Fruit fly (Drosophila melanogaster): Measurements from ENCODE around the gene PDZ-GEF.
A peak's percentile ranks its signal among the peaks of the same experiment; 100 is the strongest.

Gene PDZ-GEF

dm6 chr2L:6280328-6280727 lies 43.2 kb upstream of the PDZ-GEF start (continued):
- TF ChIP-seq lov (optimal IDR thresholded peaks at IDR 0.05): no peak
- TF ChIP-seq lov (GFP tag; IDR thresholded peaks at IDR 0.05): no peak
- TF ChIP-seq CG4404 (GFP tag; IDR thresholded peaks at IDR 0.05): peak; percentile 58; the same call in 1 of the 2 replicates
- peak; percentile 73 for TF ChIP-seq Rfx (GFP tag; IDR thresholded peaks at IDR 0.05)
- TF ChIP-seq CG10321 (GFP tag; IDR thresholded peaks at IDR 0.05): no peak
- TF ChIP-seq CG6272 (GFP tag; IDR thresholded peaks at IDR 0.05): peak; percentile 39; the same call in 1 of the 2 replicates
- peak; percentile 4 for TF ChIP-seq Mad (GFP tag; optimal IDR thresholded peaks at IDR 0.05)
- TF ChIP-seq CG32767 (GFP tag; IDR thresholded peaks at IDR 0.05): peak; percentile 63; the same call in 1 of the 2 replicates
- TF ChIP-seq CG12942 (GFP tag; optimal IDR thresholded peaks at IDR 0.05): peak; percentile 39
- TF ChIP-seq CG12391 (tag; optimal IDR thresholded peaks at IDR 0.05): peak; percentile 67
- TF ChIP-seq CG6854 (GFP tag; optimal IDR thresholded peaks at IDR 0.05): peak; percentile 10
- peak; percentile 13 for TF ChIP-seq fd64A (GFP tag; optimal IDR thresholded peaks at IDR 0.05)
- TF ChIP-seq chif (GFP tag; optimal IDR thresholded peaks at IDR 0.05): peak; percentile 17 to 53
- TF ChIP-seq slbo (GFP tag; IDR thresholded peaks at IDR 0.05): peak; percentile 78
- peak; percentile 45; the same call in 1 of the 2 replicates for TF ChIP-seq wdn (GFP tag; IDR thresholded peaks at IDR 0.05)
- TF ChIP-seq CG16815 (GFP tag; optimal IDR thresholded peaks at IDR 0.05): peak; percentile 41
- TF ChIP-seq CG5180 (GFP tag; optimal IDR thresholded peaks at IDR 0.05): no peak
- peak; percentile 4 for TF ChIP-seq tup (GFP tag; optimal IDR thresholded peaks at IDR 0.05)
- peak; percentile 64 for TF ChIP-seq CG4424 (GFP tag; optimal IDR thresholded peaks at IDR 0.05)
- peak; percentile 42 for TF ChIP-seq CG13894 (tag; optimal IDR thresholded peaks at IDR 0.05)
- TF ChIP-seq Ptx1 (GFP tag; IDR thresholded peaks at IDR 0.05): peak; percentile 78
- peak; percentile 53; the same call in 1 of the 3 replicates for TF ChIP-seq H15 (GFP tag; IDR thresholded peaks at IDR 0.05)
- no peak for TF ChIP-seq CG11398 (GFP tag; optimal IDR thresholded peaks at IDR 0.05)
- TF ChIP-seq GATAe (GFP tag; conservative IDR thresholded peaks at IDR 0.05): no peak
- peak; percentile 63 for TF ChIP-seq ssp (GFP tag; IDR thresholded peaks at IDR 0.05)
- peak; percentile 44 for TF ChIP-seq Dek (tag; optimal IDR thresholded peaks at IDR 0.05)
- TF ChIP-seq CG2116 (GFP tag; optimal IDR thresholded peaks at IDR 0.05): peak; percentile 3
- TF ChIP-seq CG17385 (GFP tag; optimal IDR thresholded peaks at IDR 0.05): peak; percentile 55
- no peak for TF ChIP-seq Dll (GFP tag; IDR thresholded peaks at IDR 0.05; ENCODE audit: partially characterized antibody)
- TF ChIP-seq NfI (GFP tag; optimal IDR thresholded peaks at IDR 0.05): peak; percentile 45
- peak; percentile 85 for TF ChIP-seq CG17328 (GFP tag; IDR thresholded peaks at IDR 0.05)
- peak; percentile 52 for TF ChIP-seq ems (GFP tag; optimal IDR thresholded peaks at IDR 0.05)
- TF ChIP-seq HmgZ (tag; optimal IDR thresholded peaks at IDR 0.05): peak; percentile 31
- TF ChIP-seq CTCF (GFP tag; optimal IDR thresholded peaks at IDR 0.05): peak; percentile 87
- TF ChIP-seq CG17612 (GFP tag; IDR thresholded peaks at IDR 0.05): no peak
- TF ChIP-seq sens-2 (GFP tag; IDR thresholded peaks at IDR 0.05): peak; percentile 57; the same call in 1 of the 2 replicates
- TF ChIP-seq CG30431 (GFP tag; optimal IDR thresholded peaks at IDR 0.05): peak; percentile 47
- 0 out of 2 replicates have a peak, but pooled peaks have one; percentile 58 for TF ChIP-seq danr (GFP tag; IDR thresholded peaks at IDR 0.05)
- peak; percentile 18 for TF ChIP-seq CG17802 (tag; optimal IDR thresholded peaks at IDR 0.05)
- TF ChIP-seq CG10267 (tag; optimal IDR thresholded peaks at IDR 0.05): peak; percentile 61
- TF ChIP-seq bab2 (GFP tag; optimal IDR thresholded peaks at IDR 0.05): peak; percentile 21
- no peak for TF ChIP-seq cas (GFP tag; IDR thresholded peaks at IDR 0.05)
- peak; percentile 31 for TF ChIP-seq Deaf1 (tag; optimal IDR thresholded peaks at IDR 0.05)
- peak; percentile 9 for TF ChIP-seq Dad (GFP tag; optimal IDR thresholded peaks at IDR 0.05)
- TF ChIP-seq ewg (GFP tag; optimal IDR thresholded peaks at IDR 0.05): peak; percentile 48
- TF ChIP-seq CG18764 (GFP tag; optimal IDR thresholded peaks at IDR 0.05): peak; percentile 24
- TF ChIP-seq Atf3 (GFP tag; optimal IDR thresholded peaks at IDR 0.05): no peak
- peak; percentile 41 for TF ChIP-seq trem (tag; optimal IDR thresholded peaks at IDR 0.05)
- TF ChIP-seq psq (GFP tag; optimal IDR thresholded peaks at IDR 0.05): no peak
- no peak for TF ChIP-seq CG10431 (GFP tag; optimal IDR thresholded peaks at IDR 0.05)
- TF ChIP-seq sisA (GFP tag; IDR thresholded peaks at IDR 0.05): peak; percentile 78
- peak; percentile 15 for TF ChIP-seq CG4328 (GFP tag; optimal IDR thresholded peaks at IDR 0.05)

All from whole organism, embryonic.